Fruit fly (Drosophila melanogaster) whole organism, embryonic: ENCODE measurements around the gene kat80.

Experiments
- Abd-B ChIP-seq: fragments of 200-800 bp; sonication (Bioruptor generic); optimal IDR thresholded peaks from 2 replicates; lab custom pipeline; 2018; ENCODE audit warnings: missing biosample characterization, mild to moderate bottlenecking, missing genetic modification characterization, moderate library complexity
- Aef1 ChIP-seq: fragments of 200-800 bp; sonication (Bioruptor generic); IDR thresholded peaks from 3 replicates; pipeline ENCODE4 v1.3.6; 2022; ENCODE audit warnings: missing biosample characterization, missing genetic modification characterization
- B-H1 ChIP-seq: fragments of 200-800 bp; sonication (Bioruptor generic); IDR thresholded peaks from 3 replicates; pipeline ENCODE4 v1.3.6; 2022; ENCODE audit warnings: missing biosample characterization, missing genetic modification characterization
- BEAF-32 ChIP-seq: fragments of 200-800 bp; sonication (Bioruptor generic); optimal IDR thresholded peaks from 3 replicates; lab custom pipeline; 2017; ENCODE audit warnings: missing biosample characterization, missing genetic modification characterization, mild to moderate bottlenecking, moderate library complexity, missing genetic modification reagents
- Blimp-1 ChIP-seq: fragments of 200-800 bp; sonication (Bioruptor generic); optimal IDR thresholded peaks from 3 replicates; lab custom pipeline; 2018; ENCODE audit warnings: missing biosample characterization, missing genetic modification characterization, mild to moderate bottlenecking, moderate library complexity, missing genetic modification reagents
- CG11696 ChIP-seq: fragments of 200-800 bp; sonication (Bioruptor generic); IDR thresholded peaks from 2 replicates; pipeline ENCODE4 v1.3.6; 2022; ENCODE audit warnings: missing biosample characterization, missing genetic modification characterization
- CG12071 ChIP-seq: fragments of 200-800 bp; sonication (Bioruptor generic); optimal IDR thresholded peaks from 3 replicates; lab custom pipeline; 2018; ENCODE audit warnings: missing biosample characterization, mild to moderate bottlenecking, missing genetic modification characterization
- CG15073 ChIP-seq: fragments of 200-800 bp; sonication (Bioruptor generic); optimal IDR thresholded peaks from 2 replicates; lab custom pipeline; 2016; ENCODE audit warnings: missing biosample characterization, missing genetic modification characterization
- CG17568 ChIP-seq: fragments of 200-800 bp; sonication (Bioruptor generic); optimal IDR thresholded peaks from 2 replicates; lab custom pipeline; 2018; ENCODE audit warnings: missing biosample characterization, mild to moderate bottlenecking, missing genetic modification characterization, moderate library complexity
- CG18476 ChIP-seq: fragments of 200-800 bp; sonication (Bioruptor generic); optimal IDR thresholded peaks from 2 replicates; lab custom pipeline; 2016; ENCODE audit warnings: missing biosample characterization, mild to moderate bottlenecking, missing genetic modification characterization
- CG31365 ChIP-seq: fragments of 200-800 bp; sonication (Bioruptor generic); optimal IDR thresholded peaks from 2 replicates; lab custom pipeline; 2018; ENCODE audit warnings: missing biosample characterization, mild to moderate bottlenecking, missing genetic modification characterization
- CG34422 ChIP-seq: fragments of 200-800 bp; sonication (Bioruptor generic); IDR thresholded peaks from 3 replicates; pipeline ENCODE4 v1.3.6; 2022; ENCODE audit warnings: missing biosample characterization, missing genetic modification characterization
- CG3838 ChIP-seq: fragments of 200-800 bp; sonication (Bioruptor generic); optimal IDR thresholded peaks from 3 replicates; lab custom pipeline; 2016; ENCODE audit warnings: missing biosample characterization, missing genetic modification characterization
- CG4328 ChIP-seq: fragments of 200-800 bp; sonication (Bioruptor generic); optimal IDR thresholded peaks from 3 replicates; lab custom pipeline; 2017; ENCODE audit warnings: missing biosample characterization, missing genetic modification reagents, missing genetic modification characterization
- CG4730 ChIP-seq: fragments of 200-800 bp; sonication (Bioruptor generic); IDR thresholded peaks from 2 replicates; pipeline ENCODE4 v1.3.6; 2022; ENCODE audit warnings: missing biosample characterization, missing genetic modification characterization
- CG4820 ChIP-seq: fragments of 200-800 bp; sonication (Bioruptor generic); optimal IDR thresholded peaks from 3 replicates; lab custom pipeline; 2016; ENCODE audit warnings: missing biosample characterization, missing genetic modification characterization
- CG7786 ChIP-seq: fragments of 200-800 bp; sonication (Bioruptor generic); optimal IDR thresholded peaks from 2 replicates; lab custom pipeline; 2016; ENCODE audit warnings: missing biosample characterization, missing genetic modification characterization
- CG9876 ChIP-seq: fragments of 200-800 bp; sonication (Bioruptor generic); optimal IDR thresholded peaks from 2 replicates; lab custom pipeline; 2016; ENCODE audit warnings: missing biosample characterization, missing genetic modification characterization
- CHES-1-like ChIP-seq: fragments of 200-800 bp; sonication (Bioruptor generic); optimal IDR thresholded peaks from 2 replicates; lab custom pipeline; 2016; ENCODE audit warnings: missing biosample characterization, missing genetic modification characterization
- CkIIα-i1 ChIP-seq: fragments of 200-800 bp; sonication (Bioruptor generic); IDR thresholded peaks from 2 replicates; pipeline ENCODE4 v1.3.6; 2022; ENCODE audit warnings: missing biosample characterization, missing genetic modification characterization
- D19A ChIP-seq: fragments of 200-800 bp; optimal IDR thresholded peaks from 3 replicates; lab custom pipeline; 2019; ENCODE audit warnings: missing biosample characterization, mild to moderate bottlenecking, missing genetic modification characterization, moderate library complexity
- Dad ChIP-seq: fragments of 200-800 bp; sonication (Bioruptor generic); optimal IDR thresholded peaks from 3 replicates; lab custom pipeline; 2016; ENCODE audit warnings: missing biosample characterization, missing genetic modification characterization
- ERR ChIP-seq: fragments of 200-800 bp; sonication (Bioruptor generic); optimal IDR thresholded peaks from 2 replicates; lab custom pipeline; 2016; ENCODE audit warnings: missing biosample characterization, missing genetic modification characterization
- Fer3 ChIP-seq: fragments of 200-800 bp; sonication (Bioruptor generic); optimal IDR thresholded peaks from 2 replicates; lab custom pipeline; 2018; ENCODE audit warnings: missing biosample characterization, mild to moderate bottlenecking, missing genetic modification characterization, moderate library complexity
- HmgD ChIP-seq: fragments of 200-800 bp; sonication (Bioruptor generic); optimal IDR thresholded peaks from 3 replicates; lab custom pipeline; 2016; ENCODE audit warnings: missing biosample characterization, missing genetic modification characterization
- Hmr ChIP-seq: fragments of 200-800 bp; sonication (Bioruptor generic); optimal IDR thresholded peaks from 3 replicates; lab custom pipeline; 2017; ENCODE audit warnings: mild to moderate bottlenecking, missing biosample characterization, missing genetic modification reagents, missing genetic modification characterization
- NC2α ChIP-seq: fragments of 200-800 bp; sonication (Bioruptor generic); optimal IDR thresholded peaks from 2 replicates; lab custom pipeline; 2016; ENCODE audit warnings: missing biosample characterization, missing genetic modification characterization
- Nf-YC ChIP-seq: fragments of 200-800 bp; optimal IDR thresholded peaks from 3 replicates; lab custom pipeline; 2019; ENCODE audit warnings: missing biosample characterization, mild to moderate bottlenecking, missing genetic modification characterization, moderate library complexity
- NfI ChIP-seq: fragments of 200-800 bp; sonication (Bioruptor generic); optimal IDR thresholded peaks from 3 replicates; lab custom pipeline; 2018; ENCODE audit warnings: missing biosample characterization, mild to moderate bottlenecking, missing genetic modification characterization, moderate library complexity
- Ravus ChIP-seq: fragments of 200-800 bp; sonication (Bioruptor generic); IDR thresholded peaks from 2 replicates; pipeline ENCODE4 v1.3.6; 2022; ENCODE audit warnings: missing biosample characterization, missing genetic modification characterization
- Sin3A ChIP-seq: fragments of >200 bp; optimal IDR thresholded peaks from 2 replicates; lab custom pipeline; 2018
- Sox100B ChIP-seq: fragments of 200-800 bp; sonication (Bioruptor generic); optimal IDR thresholded peaks from 3 replicates; lab custom pipeline; 2018; ENCODE audit warnings: missing biosample characterization, mild to moderate bottlenecking, missing genetic modification characterization
- Spps ChIP-seq: fragments of 200-800 bp; sonication (Bioruptor generic); optimal IDR thresholded peaks from 2 replicates; lab custom pipeline; 2018; ENCODE audit warnings: missing biosample characterization, mild to moderate bottlenecking, missing genetic modification characterization
- Trl ChIP-seq, 3 experiments: fragments of >200 bp in 2 of 3; fragments of 200-800 bp in 1 of 3; sonication (Bioruptor generic) in 1 of 3; optimal IDR thresholded peaks; 2 replicates in 1 of 3; 3 replicates in 2 of 3; lab custom pipeline; 2016 to 2017; ENCODE audit warnings: missing biosample characterization in 1 of 3, missing genetic modification characterization in 1 of 3
- ato ChIP-seq: fragments of 200-800 bp; sonication (Bioruptor generic); IDR thresholded peaks from 2 replicates; pipeline ENCODE4 v1.3.6; 2022; ENCODE audit warnings: missing biosample characterization, missing genetic modification characterization; ENCODE audit not compliant: partially characterized antibody
- btn ChIP-seq: fragments of 200-800 bp; sonication (Bioruptor generic); optimal IDR thresholded peaks from 2 replicates; lab custom pipeline; 2016; ENCODE audit warnings: missing biosample characterization, missing genetic modification characterization
- cg ChIP-seq: fragments of 200-800 bp; sonication (Bioruptor generic); optimal IDR thresholded peaks from 3 replicates; lab custom pipeline; 2019; ENCODE audit warnings: missing biosample characterization, mild to moderate bottlenecking, missing genetic modification characterization, moderate library complexity
- chinmo ChIP-seq: fragments of 200-800 bp; sonication (Bioruptor generic); IDR thresholded peaks from 4 replicates; pipeline ENCODE4 v1.3.6; 2022; ENCODE audit warnings: missing biosample characterization, missing genetic modification characterization; ENCODE audit not compliant: partially characterized antibody
- dysf ChIP-seq: fragments of 200-800 bp; sonication (Bioruptor generic); IDR thresholded peaks from 3 replicates; pipeline ENCODE4 v1.3.6; 2022; ENCODE audit warnings: missing biosample characterization, missing genetic modification characterization
- en ChIP-seq: fragments of 200-800 bp; sonication (Bioruptor generic); optimal IDR thresholded peaks from 2 replicates; lab custom pipeline; 2016; ENCODE audit warnings: missing biosample characterization, missing genetic modification characterization
- ewg ChIP-seq: fragments of 200-800 bp; sonication (Bioruptor generic); optimal IDR thresholded peaks from 3 replicates; lab custom pipeline; 2017; ENCODE audit warnings: mild to moderate bottlenecking, missing biosample characterization, missing genetic modification reagents, missing genetic modification characterization
- fu2 ChIP-seq: fragments of 200-800 bp; sonication (Bioruptor generic); optimal IDR thresholded peaks from 2 replicates; lab custom pipeline; 2016; ENCODE audit warnings: missing biosample characterization, missing genetic modification characterization
- gt ChIP-seq: fragments of 200-800 bp; sonication (Bioruptor generic); IDR thresholded peaks from 2 replicates; pipeline ENCODE4 v1.3.6; 2022; ENCODE audit warnings: missing biosample characterization, missing genetic modification characterization
- ken ChIP-seq: fragments of 200-800 bp; sonication (Bioruptor generic); IDR thresholded peaks from 3 replicates; pipeline ENCODE4 v1.3.6; 2022; ENCODE audit warnings: missing biosample characterization, missing genetic modification characterization
- maf-S ChIP-seq: fragments of 200-800 bp; sonication (Bioruptor generic); optimal IDR thresholded peaks from 2 replicates; lab custom pipeline; 2016; ENCODE audit warnings: missing biosample characterization, missing genetic modification characterization
- sd ChIP-seq: fragments of 200-800 bp; sonication (Bioruptor generic); optimal IDR thresholded peaks from 3 replicates; lab custom pipeline; 2018; ENCODE audit warnings: missing biosample characterization, mild to moderate bottlenecking, missing genetic modification characterization, moderate library complexity
- seq ChIP-seq: fragments of 200-800 bp; sonication (Bioruptor generic); IDR thresholded peaks from 2 replicates; pipeline ENCODE4 v1.3.6; 2022; ENCODE audit warnings: missing biosample characterization, missing genetic modification characterization
- tin ChIP-seq: fragments of 200-800 bp; sonication (Bioruptor generic); optimal IDR thresholded peaks from 3 replicates; lab custom pipeline; 2016; ENCODE audit warnings: missing biosample characterization, missing genetic modification characterization
- vnd ChIP-seq: fragments of 200-800 bp; sonication (Bioruptor generic); IDR thresholded peaks from 3 replicates; pipeline ENCODE4 v1.3.6; 2022; ENCODE audit warnings: missing biosample characterization, missing genetic modification characterization; ENCODE audit not compliant: partially characterized antibody
- zen ChIP-seq: fragments of 200-800 bp; sonication (Bioruptor generic); optimal IDR thresholded peaks from 3 replicates; lab custom pipeline; 2018; ENCODE audit warnings: missing biosample characterization, mild to moderate bottlenecking, missing genetic modification characterization, moderate library complexity

kat80 gene

DNA sequence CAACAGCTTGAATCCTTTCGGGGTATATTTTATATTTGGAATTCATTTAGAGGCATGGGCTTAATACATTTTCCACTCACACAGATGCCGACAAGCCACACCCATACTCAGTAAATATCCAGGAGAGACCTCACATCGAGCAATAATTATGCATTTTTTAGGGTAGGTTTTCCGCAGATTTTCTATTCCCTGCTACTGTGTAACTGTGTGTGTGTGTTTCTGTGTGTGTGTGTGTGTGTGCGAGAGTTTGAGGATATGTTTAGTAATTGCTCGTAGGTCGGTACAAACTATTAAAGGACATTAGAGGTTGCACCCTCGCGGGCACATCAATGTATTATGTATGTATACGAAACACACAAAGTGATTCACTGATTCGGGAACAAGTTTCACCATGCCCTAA is 44.7 kb downstream of the kat80 start (continued):
- TF ChIP-seq Ravus (GFP tag; lab: Robert Waterston, UW): no peak
- TF ChIP-seq zen (tag; lab: Kevin White, UChicago): peak; percentile 17
- no peak for TF ChIP-seq CG17568 (GFP tag; lab: Kevin White, UChicago)
- no peak for TF ChIP-seq gt (GFP tag; lab: Robert Waterston, UW)
- peak; percentile 72 for TF ChIP-seq cg (GFP tag; lab: Kevin White, UChicago)

- TF ChIP-seq vnd (no peak), seq (GFP tag; lab: Robert Waterston, UW) (no peak), ken (GFP tag; lab: Robert Waterston, UW) (no peak), sd (tag; lab: Kevin White, UChicago) (no peak), CG4820 (GFP tag; lab: Kevin White, UChicago) (no peak), NfI (GFP tag; lab: Kevin White, UChicago) (no peak), CG11696 (GFP tag; lab: Robert Waterston, UW) (no peak), CG34422 (GFP tag; lab: Robert Waterston, UW) (no peak), ERR (GFP tag; lab: Kevin White, UChicago) (no peak), Sox100B (GFP tag; lab: Kevin White, UChicago) (no peak), B-H1 (GFP tag; lab: Robert Waterston, UW) (no peak), Nf-YC (tag; lab: Kevin White, UChicago) (peak; percentile 92), HmgD (GFP tag; lab: Kevin White, UChicago) (no peak), Fer3 (no peak), tin (GFP tag; lab: Kevin White, UChicago) (no peak), CHES-1-like (GFP tag; lab: Kevin White, UChicago) (no peak), CkIIα-i1 (GFP tag; lab: Robert Waterston, UW) (no peak), CG12071 (GFP tag; lab: Kevin White, UChicago) (no peak), BEAF-32 (no peak), en (GFP tag; lab: Kevin White, UChicago) (no peak), chinmo (GFP tag; lab: Robert Waterston, UW) (peak; percentile 72; the same call in 1 of the 4 replicates), fu2 (no peak), NC2α (GFP tag; lab: Kevin White, UChicago) (no peak), CG3838 (GFP tag; lab: Kevin White, UChicago) (no peak), CG18476 (no peak), dysf (GFP tag; lab: Robert Waterston, UW) (no peak), Abd-B (GFP tag; lab: Kevin White, UChicago) (no peak), Dad (no peak), CG9876 (GFP tag; lab: Kevin White, UChicago) (no peak), CG4730 (GFP tag; lab: Robert Waterston, UW) (no peak), btn (no peak), Sin3A (lab: Kevin White, UChicago) (no peak), Spps (tag; lab: Kevin White, UChicago) (no peak), zen (tag; lab: Kevin White, UChicago) (no peak), Hmr (GFP tag; lab: Kevin White, UChicago) (no peak), maf-S (no peak), Trl (optimal IDR thresholded peaks at IDR 0.05; lab: Kevin White, UChicago) (peak in 1 of 2 experiments; percentile 60), Trl (GFP tag; optimal IDR thresholded peaks at IDR 0.05; lab: Kevin White, UChicago) (no peak), CG31365 (tag; lab: Kevin White, UChicago) (no peak), CG4328 (GFP tag; lab: Kevin White, UChicago) (no peak), D19A (tag; lab: Kevin White, UChicago) (no peak), ewg (GFP tag; lab: Kevin White, UChicago) (peak; percentile 70), ato (no peak), CG7786 (no peak), Blimp-1 (GFP tag; lab: Kevin White, UChicago) (no peak), CG15073 (GFP tag; lab: Kevin White, UChicago) (no peak), Aef1 (GFP tag; lab: Robert Waterston, UW) (no peak)
Observed at dm6 chrX:16217518-16217869, 58.5 kb downstream of the kat80 start.
